Worm (Caenorhabditis elegans) whole organism, midembryonic: ENCODE results near the gene F09C6.3.

Experiments
- T22C8.4 ChIP-seq: fragments of 200-800 bp; sonication (Bioruptor generic); IDR thresholded peaks from 2 replicates; pipeline ENCODE4 v1.3.6; 2022; ENCODE audit warnings: missing genetic modification characterization, missing compliant biosample characterization
- cog-1 ChIP-seq: sonication (generic microtip); optimal IDR thresholded peaks from 2 replicates; lab custom pipeline; 2016; ENCODE audit warnings: missing genetic modification characterization, missing compliant biosample characterization
- flt-1 ChIP-seq: fragments of 200-800 bp; sonication (Bioruptor generic); IDR thresholded peaks from 2 replicates; pipeline ENCODE4 v1.3.6; 2022; ENCODE audit warnings: missing genetic modification characterization, missing compliant biosample characterization
- klf-2 ChIP-seq: fragments of 200-800 bp; sonication (Bioruptor generic); conservative IDR thresholded peaks from 2 replicates; pipeline ENCODE4 v1.3.6; 2022; ENCODE audit warnings: missing genetic modification reagents, missing genetic modification characterization, missing compliant biosample characterization
- med-1 ChIP-seq: sonication (generic microtip); optimal IDR thresholded peaks from 2 replicates; lab custom pipeline; 2017; ENCODE audit warnings: missing genetic modification characterization, mild to moderate bottlenecking, missing compliant biosample characterization, antibody characterized with exemption, missing genetic modification reagents; ENCODE audit not compliant: insufficient read depth
- ref-1 ChIP-seq: fragments of 200-800 bp; sonication (Bioruptor generic); conservative IDR thresholded peaks from 2 replicates; pipeline ENCODE4 v1.3.6; 2022; ENCODE audit warnings: missing genetic modification reagents, missing genetic modification characterization, missing compliant biosample characterization
- tab-1 ChIP-seq: fragments of 200-800 bp; sonication (Bioruptor generic); IDR thresholded peaks from 2 replicates; pipeline ENCODE4 v1.3.6; 2022; ENCODE audit warnings: missing genetic modification characterization, missing compliant biosample characterization
- ztf-23 ChIP-seq: fragments of 200-800 bp; sonication (Bioruptor generic); IDR thresholded peaks from 2 replicates; pipeline ENCODE4 v1.3.6; 2022; ENCODE audit warnings: missing genetic modification reagents, missing genetic modification characterization, missing compliant biosample characterization
- ztf-29 ChIP-seq: fragments of 200-800 bp; sonication (Bioruptor generic); IDR thresholded peaks from 2 replicates; pipeline ENCODE4 v1.3.6; 2022; ENCODE audit warnings: missing genetic modification reagents, missing genetic modification characterization, missing compliant biosample characterization

F09C6.3 gene

ce11 chrV:16831921-16832320 is 48.0 kb downstream of the F09C6.3 start, which contains the start of gene srh-215:
Gene srh-215, minus strand, starts transcription at chrV:16832021.
- TF ChIP-seq tab-1 (GFP tag; lab: Robert Waterston, UW) (no peak), klf-2 (GFP tag; lab: Robert Waterston, UW) (no peak), flt-1 (GFP tag; lab: Robert Waterston, UW) (no peak), med-1 (GFP tag; lab: Kevin White, UChicago) (no peak), ztf-29 (no peak), T22C8.4 (GFP tag; lab: Robert Waterston, UW) (no peak), ref-1 (no peak), cog-1 (tag; lab: Kevin White, UChicago) (no peak), ztf-23 (GFP tag; lab: Robert Waterston, UW) (no peak)

ce11 chrV:16831310-16831709 is 48.6 kb downstream of the F09C6.3 start:
- TF ChIP-seq flt-1 (GFP tag; lab: Robert Waterston, UW) (no peak), ztf-23 (GFP tag; lab: Robert Waterston, UW) (no peak), ztf-29 (no peak), tab-1 (GFP tag; lab: Robert Waterston, UW) (no peak)

DNA sequence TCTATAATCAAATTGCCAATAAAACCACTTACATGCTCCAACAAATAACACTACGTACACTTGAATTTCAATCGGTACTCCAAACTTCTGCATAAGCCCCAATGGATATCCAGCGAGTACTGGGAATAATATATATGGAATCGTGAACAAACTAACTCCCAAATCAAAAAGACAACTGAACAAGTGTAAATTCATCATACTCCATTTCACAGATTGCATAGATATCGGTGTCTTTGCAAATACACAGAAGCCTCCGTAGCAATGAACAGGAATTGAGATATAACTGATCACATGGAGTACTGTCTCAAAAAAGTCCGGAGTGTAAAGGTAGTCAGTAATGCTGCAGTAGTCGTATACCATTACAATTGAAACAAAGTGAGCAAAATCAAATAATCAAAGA is 50.6 kb downstream of the F09C6.3 start, which contains the start of gene srh-214:
Gene srh-214, minus strand, starts transcription at position 360 of the 400 bp plus-strand sequence.
- TF ChIP-seq ztf-29, result no peak
- no peak for TF ChIP-seq med-1 (GFP tag; lab: Kevin White, UChicago)
- TF ChIP-seq ref-1, result no peak
